Fruit fly (Drosophila melanogaster) whole organism, adult: ENCODE results near the gene dlt.

Experiments used
- CG33017 ChIP-seq: fragments of 200-800 bp; sonication (Bioruptor generic); optimal IDR thresholded peaks from 2 replicates; lab custom pipeline; 2018; ENCODE audit warnings: missing biosample characterization, mild to moderate bottlenecking, missing genetic modification characterization, moderate library complexity
- CG5204 ChIP-seq: fragments of 200-800 bp; sonication (Bioruptor generic); optimal IDR thresholded peaks from 2 replicates; lab custom pipeline; 2016; ENCODE audit warnings: missing biosample characterization, missing genetic modification characterization
- CG7045 ChIP-seq: fragments of 200-800 bp; sonication (Bioruptor generic); optimal IDR thresholded peaks from 2 replicates; lab custom pipeline; 2017; ENCODE audit warnings: missing biosample characterization, mild to moderate bottlenecking, missing genetic modification characterization
- Clk ChIP-seq: fragments of 200-800 bp; sonication (Bioruptor generic); optimal IDR thresholded peaks from 2 replicates; lab custom pipeline; 2017; ENCODE audit warnings: missing biosample characterization, missing genetic modification characterization

DNA sequence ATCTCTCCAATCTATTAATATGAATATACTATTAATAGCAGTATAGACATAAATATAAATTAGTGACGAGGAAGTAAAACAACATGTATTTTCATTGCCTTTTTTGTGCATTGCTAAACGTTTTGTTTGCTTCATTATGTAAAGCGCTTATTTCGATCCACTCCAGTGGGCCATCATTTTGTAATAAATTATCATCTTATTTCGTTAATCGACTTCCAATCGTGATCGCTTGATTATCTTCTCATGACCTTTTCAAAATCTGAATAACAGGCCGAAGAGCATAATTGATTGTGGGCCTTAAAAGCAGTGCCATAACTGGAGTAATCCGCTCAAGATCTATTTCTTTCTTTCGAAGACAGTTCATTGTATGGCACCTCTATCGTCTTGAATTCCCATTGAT lies 22.3 kb upstream of the dlt start:
- TF ChIP-seq CG7045 (GFP tag; lab: Kevin White, UChicago) (no peak), CG5204 (no peak), CG33017 (tag; lab: Kevin White, UChicago) (no peak), Clk (GFP tag; lab: Kevin White, UChicago) (no peak)
